Fruit fly (Drosophila melanogaster) whole organism, wandering third instar larva: Measurements from ENCODE around the gene Phb1.

Source experiments
- Abd-B ChIP-seq: fragments of >200 bp; optimal IDR thresholded peaks from 2 replicates; lab custom pipeline; 2017; ENCODE audit warnings: missing biosample characterization, missing genetic modification characterization
- Myc ChIP-seq: fragments of >200 bp; optimal IDR thresholded peaks from 2 replicates; lab custom pipeline; 2017

DNA sequence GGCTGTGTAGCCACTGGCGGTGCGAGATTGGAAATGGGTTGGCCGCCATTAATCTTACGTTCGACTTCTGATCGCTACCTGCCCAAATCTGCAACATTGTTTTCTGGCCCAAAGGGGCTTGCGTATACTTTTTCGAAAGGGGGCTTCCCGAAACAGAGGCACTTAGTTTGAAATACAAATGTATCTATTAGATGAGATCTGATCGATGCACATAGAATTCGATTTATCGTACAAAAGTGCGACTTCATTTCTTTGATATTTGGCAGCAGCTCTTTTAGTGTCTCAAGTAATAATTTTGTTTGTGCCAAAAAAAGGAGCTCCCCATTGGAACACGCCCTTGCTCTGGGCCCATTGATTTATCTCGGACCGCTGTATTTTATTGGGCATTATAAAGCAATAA, 52.0 kb downstream of the Phb1 start:
- TF ChIP-seq Abd-B (GFP tag; lab: Kevin White, UChicago) (no peak), Myc (lab: Kevin White, UChicago) (no peak)
